Worm (Caenorhabditis elegans) whole organism, L3 larva: ENCODE data around the gene B0244.9.

Source experiments
- R02D3.7 ChIP-seq: fragments of 150-350 bp; optimal IDR thresholded peaks from 2 replicates; lab custom pipeline; 2014; ENCODE audit warnings: missing biosample characterization, missing genetic modification characterization
- egl-27 ChIP-seq: sonication (generic microtip); optimal IDR thresholded peaks from 4 replicates; lab custom pipeline; 2017; ENCODE audit warnings: missing biosample characterization, missing genetic modification reagents, missing genetic modification characterization
- egl-5 ChIP-seq: fragments of 150-350 bp; optimal IDR thresholded peaks from 2 replicates; lab custom pipeline; 2017; ENCODE audit warnings: missing biosample characterization, missing genetic modification reagents, missing genetic modification characterization, inconsistent platforms
- nhr-11 ChIP-seq: fragments of 150-350 bp; optimal IDR thresholded peaks from 2 replicates; lab custom pipeline; 2014; ENCODE audit warnings: missing biosample characterization, missing genetic modification characterization
- nhr-12 ChIP-seq: fragments of 150-350 bp; optimal IDR thresholded peaks from 2 replicates; lab custom pipeline; 2014; ENCODE audit warnings: missing biosample characterization, missing genetic modification characterization
- sea-2 ChIP-seq: fragments of 150-350 bp; sonication (generic microtip); optimal IDR thresholded peaks from 4 replicates; lab custom pipeline; 2014; ENCODE audit warnings: missing biosample characterization, missing genetic modification reagents, missing genetic modification characterization
- unc-62 ChIP-seq: fragments of 150-350 bp; sonication (generic microtip); optimal IDR thresholded peaks from 4 replicates; lab custom pipeline; 2014; ENCODE audit warnings: missing biosample characterization, missing genetic modification reagents, missing genetic modification characterization
- ztf-11 ChIP-seq: fragments of 150-350 bp; optimal IDR thresholded peaks from 2 replicates; lab custom pipeline; 2014; ENCODE audit warnings: missing biosample characterization, missing genetic modification characterization

- TF ChIP-seq ztf-11, result no peak
- TF ChIP-seq egl-27, result no peak
- TF ChIP-seq sea-2 (GFP tag; lab: Kevin White, UChicago), result no peak
- TF ChIP-seq nhr-11, result no peak
- TF ChIP-seq R02D3.7 (tag; lab: Kevin White, UChicago), result no peak
- no peak for TF ChIP-seq egl-5 (tag; lab: Kevin White, UChicago)
- no peak for TF ChIP-seq nhr-12 (tag; lab: Kevin White, UChicago)
- no peak for TF ChIP-seq unc-62 (GFP tag; lab: Kevin White, UChicago)
Measured at ce11 chrIII:5717173-5717748, 13.6 kb downstream of the B0244.9 start.
